Worm (Caenorhabditis elegans) whole organism, midembryonic: ENCODE data around the gene cec-1.

Experiments used
- T22C8.4 ChIP-seq: fragments of 200-800 bp; sonication (Bioruptor generic); IDR thresholded peaks from 2 replicates; pipeline ENCODE4 v1.3.6; 2022; ENCODE audit warnings: missing genetic modification characterization, missing compliant biosample characterization
- cog-1 ChIP-seq: sonication (generic microtip); optimal IDR thresholded peaks from 2 replicates; lab custom pipeline; 2016; ENCODE audit warnings: missing genetic modification characterization, missing compliant biosample characterization
- flt-1 ChIP-seq: fragments of 200-800 bp; sonication (Bioruptor generic); IDR thresholded peaks from 2 replicates; pipeline ENCODE4 v1.3.6; 2022; ENCODE audit warnings: missing genetic modification characterization, missing compliant biosample characterization
- klf-2 ChIP-seq: fragments of 200-800 bp; sonication (Bioruptor generic); conservative IDR thresholded peaks from 2 replicates; pipeline ENCODE4 v1.3.6; 2022; ENCODE audit warnings: missing genetic modification reagents, missing genetic modification characterization, missing compliant biosample characterization
- med-1 ChIP-seq: sonication (generic microtip); optimal IDR thresholded peaks from 2 replicates; lab custom pipeline; 2017; ENCODE audit warnings: missing genetic modification characterization, mild to moderate bottlenecking, missing compliant biosample characterization, antibody characterized with exemption, missing genetic modification reagents; ENCODE audit not compliant: insufficient read depth
- ref-1 ChIP-seq: fragments of 200-800 bp; sonication (Bioruptor generic); conservative IDR thresholded peaks from 2 replicates; pipeline ENCODE4 v1.3.6; 2022; ENCODE audit warnings: missing genetic modification reagents, missing genetic modification characterization, missing compliant biosample characterization
- tab-1 ChIP-seq: fragments of 200-800 bp; sonication (Bioruptor generic); IDR thresholded peaks from 2 replicates; pipeline ENCODE4 v1.3.6; 2022; ENCODE audit warnings: missing genetic modification characterization, missing compliant biosample characterization
- ztf-23 ChIP-seq: fragments of 200-800 bp; sonication (Bioruptor generic); IDR thresholded peaks from 2 replicates; pipeline ENCODE4 v1.3.6; 2022; ENCODE audit warnings: missing genetic modification reagents, missing genetic modification characterization, missing compliant biosample characterization
- ztf-29 ChIP-seq: fragments of 200-800 bp; sonication (Bioruptor generic); IDR thresholded peaks from 2 replicates; pipeline ENCODE4 v1.3.6; 2022; ENCODE audit warnings: missing genetic modification reagents, missing genetic modification characterization, missing compliant biosample characterization

Gene cec-1

DNA sequence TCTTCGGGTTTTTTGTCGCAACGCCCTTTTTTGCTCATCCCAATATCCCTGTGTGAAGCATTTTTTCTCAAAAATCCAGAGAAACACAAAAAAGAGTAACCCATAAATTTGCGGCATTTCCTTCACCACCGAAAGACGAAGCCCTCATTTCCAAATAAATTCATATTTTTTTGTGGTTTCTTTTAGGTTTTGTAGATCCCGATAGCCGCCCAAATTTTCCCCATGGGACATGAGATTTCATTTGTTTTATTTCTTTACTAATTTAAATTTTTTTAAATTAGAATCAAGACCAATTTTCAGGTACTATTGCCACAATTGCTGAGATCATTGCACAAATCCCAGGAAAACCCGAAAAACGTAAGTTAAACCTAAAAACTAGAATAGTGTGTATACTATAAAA, 40.6 kb downstream of the cec-1 start, which contains the start of gene mig-39:
Gene mig-39, plus strand, starts transcription at position 301 of the 400 bp plus-strand sequence.
- TF ChIP-seq T22C8.4 (no peak), klf-2 (GFP tag; lab: Robert Waterston, UW) (no peak), cog-1 (no peak), tab-1 (GFP tag; lab: Robert Waterston, UW) (no peak), ztf-23 (GFP tag; lab: Robert Waterston, UW) (no peak), ref-1 (GFP tag; lab: Robert Waterston, UW) (no peak), ztf-29 (GFP tag; lab: Robert Waterston, UW) (no peak), med-1 (no peak), flt-1 (GFP tag; lab: Robert Waterston, UW) (no peak)

DNA sequence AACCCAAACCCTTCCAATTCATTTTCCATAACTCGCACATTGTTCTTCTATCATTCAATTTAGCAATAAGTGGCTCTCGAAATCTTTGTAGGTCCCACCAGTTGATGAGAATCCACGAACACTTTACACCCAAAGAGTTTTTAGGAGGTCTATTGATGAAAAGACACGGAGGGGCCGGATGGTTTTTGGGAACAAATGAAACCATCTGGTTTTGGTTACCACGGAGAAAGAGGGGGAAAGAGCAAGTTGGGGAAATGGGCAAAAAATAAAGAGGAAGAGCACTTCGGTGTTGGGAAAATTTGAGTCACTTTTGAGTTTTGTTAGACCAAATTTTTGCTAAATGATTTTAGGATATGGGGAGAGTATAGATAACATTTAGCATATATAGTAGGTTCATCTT, 41.4 kb downstream of the cec-1 start:
- TF ChIP-seq ref-1 (GFP tag; lab: Robert Waterston, UW) (no peak), med-1 (no peak), cog-1 (no peak), klf-2 (GFP tag; lab: Robert Waterston, UW) (no peak), tab-1 (GFP tag; lab: Robert Waterston, UW) (no peak), T22C8.4 (no peak), ztf-23 (GFP tag; lab: Robert Waterston, UW) (no peak), flt-1 (GFP tag; lab: Robert Waterston, UW) (no peak), ztf-29 (GFP tag; lab: Robert Waterston, UW) (no peak)

DNA sequence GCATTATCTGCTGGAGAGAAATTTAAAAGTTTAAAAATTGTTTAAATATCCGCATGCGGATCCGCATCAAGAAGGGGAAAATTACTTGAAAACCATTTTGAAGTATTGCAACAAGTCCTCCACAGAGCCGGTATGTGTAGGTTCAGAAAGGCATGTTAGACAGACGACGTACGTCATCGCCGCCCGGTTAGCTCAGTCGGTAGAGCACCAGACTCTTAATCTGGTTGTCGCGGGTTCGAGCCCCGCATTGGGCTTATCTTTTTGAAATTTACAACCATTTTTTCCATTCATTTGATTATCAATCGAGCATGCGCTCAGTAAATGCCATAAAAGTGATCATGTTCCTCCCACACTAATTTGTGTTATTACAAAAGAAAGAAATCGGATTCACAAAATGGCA, 47.2 kb downstream of the cec-1 start:
- no peak for TF ChIP-seq ztf-29 (GFP tag; lab: Robert Waterston, UW)
